Fruit fly (Drosophila melanogaster) whole organism, embryonic: Measurements from ENCODE around the gene mop.

Experiments
- Aef1 ChIP-seq: fragments of 200-800 bp; sonication (Bioruptor generic); IDR thresholded peaks from 3 replicates; pipeline ENCODE4 v1.3.6; 2022; ENCODE audit warnings: missing biosample characterization, missing genetic modification characterization
- BtbVII ChIP-seq: fragments of 200-800 bp; sonication (Bioruptor generic); optimal IDR thresholded peaks from 3 replicates; lab custom pipeline; 2017; ENCODE audit warnings: missing biosample characterization, mild to moderate bottlenecking, missing genetic modification characterization
- CG10147 ChIP-seq: fragments of 200-800 bp; sonication (Bioruptor generic); optimal IDR thresholded peaks from 2 replicates; lab custom pipeline; 2019; ENCODE audit warnings: missing biosample characterization, mild to moderate bottlenecking, missing genetic modification characterization, moderate library complexity
- CG1024 ChIP-seq: fragments of 200-800 bp; sonication (Bioruptor generic); IDR thresholded peaks from 2 replicates; pipeline ENCODE4 v1.3.6; 2022; ENCODE audit warnings: missing biosample characterization, missing genetic modification characterization
- CG10267 ChIP-seq: fragments of 200-800 bp; sonication (Bioruptor generic); optimal IDR thresholded peaks from 2 replicates; lab custom pipeline; 2018; ENCODE audit warnings: missing biosample characterization, mild to moderate bottlenecking, missing genetic modification characterization, moderate library complexity
- CG10565 ChIP-seq: fragments of 200-800 bp; sonication (Bioruptor generic); optimal IDR thresholded peaks from 3 replicates; lab custom pipeline; 2016; ENCODE audit warnings: missing biosample characterization, mild to moderate bottlenecking, missing genetic modification characterization
- CG11456 ChIP-seq: fragments of 200-800 bp; sonication (Bioruptor generic); IDR thresholded peaks from 3 replicates; pipeline ENCODE4 v1.3.6; 2022; ENCODE audit warnings: missing biosample characterization, missing genetic modification characterization
- CG13424 ChIP-seq: fragments of 200-800 bp; sonication (Bioruptor generic); optimal IDR thresholded peaks from 2 replicates; lab custom pipeline; 2019; ENCODE audit warnings: missing biosample characterization, mild to moderate bottlenecking, missing genetic modification characterization, moderate library complexity
- CG14860 ChIP-seq: fragments of 200-800 bp; sonication (Bioruptor generic); IDR thresholded peaks from 3 replicates; pipeline ENCODE4 v1.3.6; 2022; ENCODE audit warnings: missing biosample characterization, missing genetic modification characterization; ENCODE audit not compliant: partially characterized antibody
- CG16815 ChIP-seq: fragments of 200-800 bp; sonication (Bioruptor generic); optimal IDR thresholded peaks from 3 replicates; lab custom pipeline; 2017; ENCODE audit warnings: missing biosample characterization, mild to moderate bottlenecking, missing genetic modification characterization
- CG17359 ChIP-seq: fragments of 200-800 bp; sonication (Bioruptor generic); optimal IDR thresholded peaks from 3 replicates; lab custom pipeline; 2018; ENCODE audit warnings: missing biosample characterization, mild to moderate bottlenecking, missing genetic modification characterization, moderate library complexity
- CG1832 ChIP-seq: fragments of 200-800 bp; sonication (Bioruptor generic); optimal IDR thresholded peaks from 2 replicates; lab custom pipeline; 2017; ENCODE audit warnings: missing biosample characterization, mild to moderate bottlenecking, missing genetic modification characterization, inconsistent platforms
- CG30403 ChIP-seq: fragments of 200-800 bp; sonication (Bioruptor generic); optimal IDR thresholded peaks from 3 replicates; lab custom pipeline; 2016; ENCODE audit warnings: missing biosample characterization, missing genetic modification characterization
- CG33213 ChIP-seq: fragments of 200-800 bp; sonication (Bioruptor generic); optimal IDR thresholded peaks from 3 replicates; lab custom pipeline; 2016; ENCODE audit warnings: missing biosample characterization, missing genetic modification characterization
- CG3726 ChIP-seq: fragments of 200-800 bp; sonication (Bioruptor generic); IDR thresholded peaks from 3 replicates; pipeline ENCODE4, ENCODE4 v1.3.6; 2022; ENCODE audit warnings: missing biosample characterization, missing genetic modification characterization
- CG3847 ChIP-seq: fragments of 200-800 bp; sonication (Bioruptor generic); IDR thresholded peaks from 2 replicates; pipeline ENCODE4 v1.3.6; 2022; ENCODE audit warnings: missing biosample characterization, missing genetic modification characterization
- CG4707 ChIP-seq: fragments of 200-800 bp; sonication (Bioruptor generic); optimal IDR thresholded peaks from 2 replicates; lab custom pipeline; 2018; ENCODE audit warnings: missing biosample characterization, mild to moderate bottlenecking, missing genetic modification characterization, moderate library complexity
- CG4820 ChIP-seq: fragments of 200-800 bp; sonication (Bioruptor generic); optimal IDR thresholded peaks from 3 replicates; lab custom pipeline; 2016; ENCODE audit warnings: missing biosample characterization, missing genetic modification characterization
- CG6254 ChIP-seq: fragments of 200-800 bp; sonication (Bioruptor generic); optimal IDR thresholded peaks from 3 replicates; lab custom pipeline; 2017; ENCODE audit warnings: mild to moderate bottlenecking, missing biosample characterization, missing genetic modification reagents, missing genetic modification characterization
- CG7839 ChIP-seq: fragments of 200-800 bp; sonication (Bioruptor generic); optimal IDR thresholded peaks from 3 replicates; lab custom pipeline; 2018; ENCODE audit warnings: missing biosample characterization, mild to moderate bottlenecking, missing genetic modification characterization, moderate library complexity
- CG8359 ChIP-seq: fragments of 200-800 bp; sonication (Bioruptor generic); optimal IDR thresholded peaks from 2 replicates; lab custom pipeline; 2017; ENCODE audit warnings: missing biosample characterization, mild to moderate bottlenecking, missing genetic modification characterization, borderline replicate concordance
- CG8944 ChIP-seq: fragments of 200-800 bp; sonication (Bioruptor generic); optimal IDR thresholded peaks from 3 replicates; lab custom pipeline; 2016; ENCODE audit warnings: missing biosample characterization, missing genetic modification characterization
- CG9727 ChIP-seq: fragments of 200-800 bp; sonication (Bioruptor generic); optimal IDR thresholded peaks from 3 replicates; lab custom pipeline; 2017; ENCODE audit warnings: missing biosample characterization, mild to moderate bottlenecking, missing genetic modification characterization
- Chrac-16 ChIP-seq: fragments of 200-800 bp; sonication (Bioruptor generic); optimal IDR thresholded peaks from 3 replicates; lab custom pipeline; 2016; ENCODE audit warnings: missing biosample characterization, missing genetic modification characterization
- Hr39 ChIP-seq: fragments of >200 bp; optimal IDR thresholded peaks from 2 replicates; lab custom pipeline; 2017
- MBD-R2 ChIP-seq: fragments of 200-800 bp; sonication (Bioruptor generic); IDR thresholded peaks from 2 replicates; pipeline ENCODE4 v1.3.6; 2022; ENCODE audit warnings: missing biosample characterization, missing genetic modification characterization
- Poxn ChIP-seq: fragments of 200-800 bp; sonication (Bioruptor generic); IDR thresholded peaks from 2 replicates; pipeline ENCODE4 v1.3.6; 2022; ENCODE audit warnings: missing biosample characterization, missing genetic modification characterization
- ac ChIP-seq: fragments of 200-800 bp; sonication (Bioruptor generic); optimal IDR thresholded peaks from 3 replicates; lab custom pipeline; 2017; ENCODE audit warnings: missing biosample characterization, mild to moderate bottlenecking, missing genetic modification characterization
- btn ChIP-seq: fragments of 200-800 bp; sonication (Bioruptor generic); optimal IDR thresholded peaks from 2 replicates; lab custom pipeline; 2016; ENCODE audit warnings: missing biosample characterization, missing genetic modification characterization
- cato ChIP-seq: fragments of 200-800 bp; sonication (Bioruptor generic); optimal IDR thresholded peaks from 2 replicates; lab custom pipeline; 2016; ENCODE audit warnings: missing biosample characterization, missing genetic modification characterization, borderline replicate concordance
- cg ChIP-seq: fragments of 200-800 bp; sonication (Bioruptor generic); optimal IDR thresholded peaks from 3 replicates; lab custom pipeline; 2019; ENCODE audit warnings: missing biosample characterization, mild to moderate bottlenecking, missing genetic modification characterization, moderate library complexity
- ci ChIP-seq: fragments of 200-800 bp; sonication (Bioruptor generic); IDR thresholded peaks from 3 replicates; pipeline ENCODE4 v1.3.6; 2022; ENCODE audit warnings: missing biosample characterization, missing genetic modification characterization
- danr ChIP-seq: fragments of 200-800 bp; sonication (Bioruptor generic); IDR thresholded peaks from 2 replicates; pipeline ENCODE4 v1.3.6; 2022; ENCODE audit warnings: missing biosample characterization, missing genetic modification characterization
- dysf ChIP-seq: fragments of 200-800 bp; sonication (Bioruptor generic); IDR thresholded peaks from 3 replicates; pipeline ENCODE4 v1.3.6; 2022; ENCODE audit warnings: missing biosample characterization, missing genetic modification characterization
- fd64A ChIP-seq: fragments of 200-800 bp; sonication (Bioruptor generic); optimal IDR thresholded peaks from 3 replicates; lab custom pipeline; 2018; ENCODE audit warnings: missing biosample characterization, mild to moderate bottlenecking, missing genetic modification characterization
- gcm ChIP-seq: fragments of 200-800 bp; sonication (Bioruptor generic); optimal IDR thresholded peaks from 2 replicates; lab custom pipeline; 2019; ENCODE audit warnings: missing biosample characterization, mild to moderate bottlenecking, missing genetic modification characterization, moderate library complexity
- insv ChIP-seq, 2 experiments: fragments of 200-800 bp; sonication (Bioruptor generic); optimal IDR thresholded peaks; 3 replicates each; lab custom pipeline; 2016 to 2018; ENCODE audit warnings: missing biosample characterization in 2 of 2, missing genetic modification characterization in 2 of 2
- luna ChIP-seq: fragments of 200-800 bp; sonication (Bioruptor generic); optimal IDR thresholded peaks from 2 replicates; lab custom pipeline; 2016; ENCODE audit warnings: missing biosample characterization, missing genetic modification characterization
- mam ChIP-seq: fragments of 200-800 bp; sonication (Bioruptor generic); optimal IDR thresholded peaks from 3 replicates; lab custom pipeline; 2016; ENCODE audit warnings: missing biosample characterization, missing genetic modification characterization
- mld ChIP-seq: fragments of 200-800 bp; sonication (Bioruptor generic); IDR thresholded peaks from 3 replicates; pipeline ENCODE4 v1.3.6; 2022; ENCODE audit warnings: missing biosample characterization, missing genetic modification characterization; ENCODE audit not compliant: partially characterized antibody
- nerfin-1 ChIP-seq: fragments of 200-800 bp; sonication (Bioruptor generic); optimal IDR thresholded peaks from 3 replicates; lab custom pipeline; 2019; ENCODE audit warnings: missing biosample characterization, mild to moderate bottlenecking, missing genetic modification characterization, moderate library complexity
- nerfin-2 ChIP-seq: fragments of 200-800 bp; sonication (Bioruptor generic); IDR thresholded peaks from 2 replicates; pipeline ENCODE4 v1.3.6; 2022; ENCODE audit warnings: missing biosample characterization, missing genetic modification characterization; ENCODE audit not compliant: partially characterized antibody
- pan ChIP-seq, 4 experiments: fragments of >200 bp in 3 of 4; fragments of 200-800 bp in 1 of 4; sonication (Bioruptor generic) in 1 of 4; optimal IDR thresholded peaks in 3 of 4; IDR thresholded peaks in 1 of 4; 2 replicates each; pipeline versions ENCODE4 v1.3.6 to Lab custom; 2017 to 2022; ENCODE audit warnings: missing biosample characterization in 2 of 4, missing genetic modification characterization in 2 of 4, mixed read lengths in 1 of 4
- pho ChIP-seq: fragments of 200-800 bp; sonication (Bioruptor generic); optimal IDR thresholded peaks from 2 replicates; lab custom pipeline; 2016; ENCODE audit warnings: missing biosample characterization, missing genetic modification characterization
- sens-2 ChIP-seq: fragments of 200-800 bp; sonication (Bioruptor generic); IDR thresholded peaks from 2 replicates; pipeline ENCODE4 v1.3.6; 2022; ENCODE audit warnings: missing biosample characterization, missing genetic modification characterization
- sqz ChIP-seq: fragments of 200-800 bp; sonication (Bioruptor generic); optimal IDR thresholded peaks from 3 replicates; lab custom pipeline; 2018; ENCODE audit warnings: missing biosample characterization, mild to moderate bottlenecking, missing genetic modification characterization
- sug ChIP-seq: fragments of 200-800 bp; optimal IDR thresholded peaks from 2 replicates; lab custom pipeline; 2019; ENCODE audit warnings: missing biosample characterization, mild to moderate bottlenecking, missing genetic modification characterization, moderate library complexity
- vfl ChIP-seq: fragments of 200-800 bp; sonication (Bioruptor generic); optimal IDR thresholded peaks from 2 replicates; lab custom pipeline; 2016; ENCODE audit warnings: missing biosample characterization, missing genetic modification characterization

mop gene

DNA sequence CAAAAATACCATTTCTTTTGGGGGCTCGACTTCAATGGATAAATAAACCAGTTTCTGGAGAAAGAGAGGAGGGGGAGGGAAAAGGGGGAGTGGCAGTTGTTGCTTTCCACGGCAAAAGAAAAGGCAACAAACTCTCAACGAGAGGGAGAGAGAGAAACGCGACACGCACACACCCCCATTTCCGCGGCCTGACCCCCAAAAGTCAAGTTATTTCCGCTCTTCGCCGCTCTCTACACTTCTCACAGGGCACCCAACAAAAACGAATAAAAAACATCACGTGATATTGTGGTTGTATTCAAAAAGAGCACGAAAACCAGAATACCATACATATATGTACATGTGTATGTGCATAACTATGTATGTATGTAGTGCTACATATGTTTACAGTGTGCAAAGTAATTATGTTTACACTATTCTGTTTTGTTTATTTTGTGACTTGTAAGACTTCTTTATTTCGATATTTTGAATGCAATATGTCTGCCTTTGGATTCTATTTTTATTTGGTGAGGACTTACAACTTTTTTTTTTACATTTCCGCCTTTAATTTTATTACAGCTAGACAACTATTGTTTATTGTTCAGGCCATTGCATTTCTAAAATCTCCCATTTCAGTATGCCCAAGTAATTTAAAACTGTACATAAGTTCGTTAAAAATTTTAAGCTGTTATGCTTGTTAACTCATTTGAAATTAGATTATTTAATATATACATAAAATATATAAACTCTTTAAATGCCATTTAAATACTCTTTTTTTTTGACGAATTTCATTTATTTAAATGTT lies 5.3 kb upstream of the mop start (continued):
- TF ChIP-seq vfl (GFP tag; lab: Kevin White, UChicago): no peak
- TF ChIP-seq cato: peak; percentile 52
- peak; percentile 51 for TF ChIP-seq mam (GFP tag; lab: Kevin White, UChicago)
- peak; percentile 76 for TF ChIP-seq CG13424 (tag; lab: Kevin White, UChicago)
- TF ChIP-seq CG6254 (GFP tag; lab: Kevin White, UChicago): peak; percentile 94
- TF ChIP-seq CG7839 (tag; lab: Kevin White, UChicago): peak; percentile 79
- peak; percentile 51 for TF ChIP-seq luna (GFP tag; lab: Kevin White, UChicago)
- peak; percentile 61 for TF ChIP-seq CG4707 (GFP tag; lab: Kevin White, UChicago)
- TF ChIP-seq CG10147 (GFP tag; lab: Kevin White, UChicago): peak; percentile 72
- peak; percentile 77 for TF ChIP-seq dysf (GFP tag; lab: Robert Waterston, UW)
- peak; percentile 36 for TF ChIP-seq Chrac-16
- no peak for TF ChIP-seq CG10565 (GFP tag; lab: Kevin White, UChicago)
- TF ChIP-seq pan (optimal IDR thresholded peaks at IDR 0.05; lab: Kevin White, UChicago): no peak
- TF ChIP-seq pan (GFP tag; optimal IDR thresholded peaks at IDR 0.05 in 1 of 2, IDR thresholded peaks at IDR 0.05 in 1 of 2): peak in 1 of 2 experiments; percentile 42
- peak; percentile 4 for TF ChIP-seq CG8944
- TF ChIP-seq nerfin-2: no peak
- no peak for TF ChIP-seq CG14860 (GFP tag; lab: Robert Waterston, UW)
- no peak; the same call in 2 of the 3 replicates for TF ChIP-seq Aef1 (GFP tag; lab: Robert Waterston, UW)
- peak; percentile 16 for TF ChIP-seq ac (GFP tag; lab: Kevin White, UChicago)
- TF ChIP-seq gcm (GFP tag; lab: Kevin White, UChicago): peak; percentile 72
- peak; percentile 54 for TF ChIP-seq CG10267 (tag; lab: Kevin White, UChicago)
- no peak for TF ChIP-seq CG33213
- TF ChIP-seq cg (GFP tag; lab: Kevin White, UChicago): peak; percentile 97
- TF ChIP-seq Hr39 (lab: Kevin White, UChicago): no peak
- TF ChIP-seq ci (GFP tag; lab: Robert Waterston, UW): peak; percentile 74; the same call in 2 of the 3 replicates
- peak; percentile 23 for TF ChIP-seq CG16815 (GFP tag; lab: Kevin White, UChicago)
- TF ChIP-seq insv (GFP tag; optimal IDR thresholded peaks at IDR 0.05; lab: Kevin White, UChicago): peak in 1 of 2 experiments; percentile 54
- TF ChIP-seq BtbVII (GFP tag; lab: Kevin White, UChicago): peak; percentile 57
- TF ChIP-seq CG9727 (GFP tag; lab: Kevin White, UChicago): peak; percentile 86
- peak; percentile 68 for TF ChIP-seq CG30403 (GFP tag; lab: Kevin White, UChicago)
- no peak for TF ChIP-seq CG3726 (GFP tag; lab: Robert Waterston, UW)
- no peak for TF ChIP-seq sens-2 (GFP tag; lab: Robert Waterston, UW)
- peak; percentile 69 for TF ChIP-seq CG17359 (tag; lab: Kevin White, UChicago)
- 0 out of 3 replicates have a peak, but pooled peaks have one; percentile 20 for TF ChIP-seq CG11456 (GFP tag; lab: Robert Waterston, UW)
- TF ChIP-seq fd64A: peak; percentile 74
- TF ChIP-seq nerfin-1: peak; percentile 88
- TF ChIP-seq CG1832 (GFP tag; lab: Kevin White, UChicago): no peak
- peak; percentile 61 for TF ChIP-seq CG4820 (GFP tag; lab: Kevin White, UChicago)
- 0 out of 2 replicates have a peak, but pooled peaks have one; percentile 9 for TF ChIP-seq danr (GFP tag; lab: Robert Waterston, UW)
- TF ChIP-seq sqz: peak; percentile 85
- TF ChIP-seq CG8359 (GFP tag; lab: Kevin White, UChicago): peak; percentile 55
- no peak for TF ChIP-seq btn
- TF ChIP-seq CG3847 (GFP tag; lab: Robert Waterston, UW): no peak
- TF ChIP-seq CG1024 (GFP tag; lab: Robert Waterston, UW): no peak
- TF ChIP-seq sug (tag; lab: Kevin White, UChicago): peak; percentile 80
- no peak for TF ChIP-seq Poxn (GFP tag; lab: Robert Waterston, UW)
- TF ChIP-seq MBD-R2: no peak; the same call in 1 of the 2 replicates
- no peak for TF ChIP-seq mld (GFP tag; lab: Robert Waterston, UW)
- peak; percentile 73 for TF ChIP-seq pho
